Worm (Caenorhabditis elegans): ENCODE results near the gene rhr-1.

ce11 chrV:5419915-5420314 lies 8.0 kb upstream of the rhr-1 start, which contains the start of gene F08F3.6:
- TF ChIP-seq nhr-12 (tag; optimal IDR thresholded peaks at IDR 0.05) (no peak), ama-1 (optimal IDR thresholded peaks at IDR 0.05) (no peak), mdl-1 (tag; optimal IDR thresholded peaks at IDR 0.05) (no peak)
